Fruit fly (Drosophila melanogaster) whole organism, wandering third instar larva: Measurements from ENCODE around the gene CG32813.

Experiments used
- Abd-B ChIP-seq: fragments of >200 bp; optimal IDR thresholded peaks from 2 replicates; lab custom pipeline; 2017; ENCODE audit warnings: missing biosample characterization, missing genetic modification characterization
- CG32264 ChIP-seq: fragments of 200-800 bp; sonication (Bioruptor generic); optimal IDR thresholded peaks from 2 replicates; lab custom pipeline; 2016; ENCODE audit warnings: missing biosample characterization, missing genetic modification characterization
- CG9705 ChIP-seq: fragments of 200-800 bp; sonication (Bioruptor generic); optimal IDR thresholded peaks from 2 replicates; lab custom pipeline; 2018; ENCODE audit warnings: missing biosample characterization, mild to moderate bottlenecking, missing genetic modification characterization
- CrebA ChIP-seq: fragments of 200-800 bp; sonication (Bioruptor generic); optimal IDR thresholded peaks from 2 replicates; lab custom pipeline; 2016; ENCODE audit warnings: missing biosample characterization, mild to moderate bottlenecking, missing genetic modification characterization, borderline replicate concordance
- Dfd ChIP-seq: fragments of >200 bp; optimal IDR thresholded peaks from 2 replicates; lab custom pipeline; 2017; ENCODE audit warnings: missing biosample characterization, missing genetic modification characterization
- Dif ChIP-seq: fragments of 200-275, 200-300 bp; sonication (Bioruptor generic); optimal IDR thresholded peaks from 2 replicates; lab custom pipeline; 2018; ENCODE audit warnings: missing biosample characterization, missing genetic modification characterization; ENCODE audit not compliant: partially characterized antibody
- GATAd ChIP-seq: sonication (Bioruptor generic); optimal IDR thresholded peaks from 2 replicates; lab custom pipeline; 2016; ENCODE audit warnings: missing biosample characterization, missing genetic modification characterization
- HLH106 ChIP-seq: fragments of 200-800 bp; optimal IDR thresholded peaks from 3 replicates; lab custom pipeline; 2019; ENCODE audit warnings: missing biosample characterization, mild to moderate bottlenecking, missing genetic modification characterization, moderate library complexity
- Hnf4 ChIP-seq: fragments of 200-800 bp; sonication (Bioruptor generic); optimal IDR thresholded peaks from 2 replicates; lab custom pipeline; 2016; ENCODE audit warnings: missing biosample characterization, mild to moderate bottlenecking, missing genetic modification characterization
- Hr78 ChIP-seq: fragments of >200 bp; optimal IDR thresholded peaks from 2 replicates; lab custom pipeline; 2017; ENCODE audit warnings: missing biosample characterization, missing genetic modification characterization
- Hr83 ChIP-seq: fragments of 200-300 bp; sonication (Bioruptor generic); optimal IDR thresholded peaks from 2 replicates; lab custom pipeline; 2016; ENCODE audit warnings: missing biosample characterization, mild to moderate bottlenecking, missing genetic modification characterization, moderate library complexity; ENCODE audit not compliant: poor library complexity, severe bottlenecking
- Jra ChIP-seq: sonication (Bioruptor generic); optimal IDR thresholded peaks from 2 replicates; lab custom pipeline; 2016; ENCODE audit warnings: missing biosample characterization, missing genetic modification characterization
- Mio ChIP-seq: sonication (Bioruptor generic); optimal IDR thresholded peaks from 2 replicates; lab custom pipeline; 2016; ENCODE audit warnings: missing biosample characterization, missing genetic modification characterization
- Myc ChIP-seq: fragments of >200 bp; optimal IDR thresholded peaks from 2 replicates; lab custom pipeline; 2017
- N ChIP-seq: fragments of >200 bp; optimal IDR thresholded peaks from 2 replicates; lab custom pipeline; 2018; ENCODE audit warnings: missing biosample characterization, missing external identifiers, missing genetic modification characterization
- OdsH ChIP-seq: fragments of 200-800 bp; sonication (Bioruptor generic); optimal IDR thresholded peaks from 2 replicates; lab custom pipeline; 2016; ENCODE audit warnings: missing biosample characterization, mild to moderate bottlenecking, missing genetic modification characterization
- Rel ChIP-seq, 2 experiments: fragments of 200-800 bp; sonication (Bioruptor generic) in 1 of 2; optimal IDR thresholded peaks; 2 replicates in 1 of 2; 3 replicates in 1 of 2; lab custom pipeline; 2016 to 2019; ENCODE audit warnings: mild to moderate bottlenecking in 2 of 2, missing biosample characterization in 2 of 2, missing genetic modification characterization in 2 of 2, moderate library complexity in 1 of 2
- Sp1 ChIP-seq: fragments of 200-800 bp; sonication (Bioruptor generic); optimal IDR thresholded peaks from 3 replicates; lab custom pipeline; 2019; ENCODE audit warnings: missing biosample characterization, mild to moderate bottlenecking, missing genetic modification characterization, moderate library complexity
- Vsx2 ChIP-seq: fragments of 200-300, 225-300 bp; sonication (Bioruptor generic); optimal IDR thresholded peaks from 2 replicates; lab custom pipeline; 2018; ENCODE audit warnings: missing biosample characterization, missing genetic modification characterization; ENCODE audit not compliant: partially characterized antibody
- br ChIP-seq: fragments of 200-800 bp; sonication (Bioruptor generic); optimal IDR thresholded peaks from 2 replicates; lab custom pipeline; 2016; ENCODE audit warnings: missing biosample characterization, missing genetic modification characterization
- brk ChIP-seq: fragments of 200-800 bp; sonication (Bioruptor generic); optimal IDR thresholded peaks from 2 replicates; lab custom pipeline; 2016; ENCODE audit warnings: missing biosample characterization, mild to moderate bottlenecking, missing genetic modification characterization
- dl ChIP-seq, 2 experiments: fragments of 175-275, 200-275 bp in 1 of 2; fragments of 200-275 bp in 1 of 2; sonication (Bioruptor generic); optimal IDR thresholded peaks; lab custom pipeline; 2018; ENCODE audit warnings: mild to moderate bottlenecking in 2 of 2, missing biosample characterization in 2 of 2, missing genetic modification characterization in 2 of 2, moderate library complexity in 2 of 2; ENCODE audit not compliant: partially characterized antibody in 2 of 2, insufficient read depth in 1 of 2
- dmrt93B ChIP-seq: fragments of 200-800 bp; sonication (Bioruptor generic); optimal IDR thresholded peaks from 2 replicates; lab custom pipeline; 2018; ENCODE audit warnings: missing biosample characterization, mild to moderate bottlenecking, missing genetic modification characterization
- dsf ChIP-seq: sonication (Bioruptor generic); optimal IDR thresholded peaks from 2 replicates; lab custom pipeline; 2016; ENCODE audit warnings: missing biosample characterization, missing genetic modification characterization, borderline replicate concordance
- ey ChIP-seq: fragments of 200-800 bp; sonication (Bioruptor generic); optimal IDR thresholded peaks from 2 replicates; lab custom pipeline; 2016; ENCODE audit warnings: missing biosample characterization, missing genetic modification characterization
- foxo ChIP-seq, 2 experiments: fragments of 200-800 bp; sonication (Bioruptor generic); optimal IDR thresholded peaks; 2 replicates in 1 of 2; 3 replicates in 1 of 2; lab custom pipeline; 2016 to 2017; ENCODE audit warnings: missing biosample characterization in 2 of 2, missing genetic modification characterization in 2 of 2
- fru ChIP-seq: fragments of 200-800 bp; sonication (Bioruptor generic); optimal IDR thresholded peaks from 3 replicates; lab custom pipeline; 2016; ENCODE audit warnings: missing biosample characterization, mild to moderate bottlenecking, missing genetic modification characterization
- h ChIP-seq: fragments of 200-800 bp; sonication (Bioruptor generic); optimal IDR thresholded peaks from 3 replicates; lab custom pipeline; 2016; ENCODE audit warnings: missing biosample characterization, mild to moderate bottlenecking, missing genetic modification characterization
- jim ChIP-seq: fragments of 175-275, 200-325 bp; sonication (Bioruptor generic); optimal IDR thresholded peaks from 2 replicates; lab custom pipeline; 2016; ENCODE audit warnings: missing biosample characterization, mild to moderate bottlenecking, missing genetic modification characterization
- lola ChIP-seq: fragments of >200 bp; optimal IDR thresholded peaks from 2 replicates; lab custom pipeline; 2017; ENCODE audit warnings: missing biosample characterization, missing genetic modification characterization
- pan ChIP-seq: fragments of >200 bp; optimal IDR thresholded peaks from 2 replicates; lab custom pipeline; 2017
- psq ChIP-seq: fragments of 200-800 bp; sonication (Bioruptor generic); optimal IDR thresholded peaks from 3 replicates; lab custom pipeline; 2017; ENCODE audit warnings: missing biosample characterization, mild to moderate bottlenecking, missing genetic modification characterization, moderate library complexity
- rgr ChIP-seq: fragments of 200-800 bp; sonication (Bioruptor generic); optimal IDR thresholded peaks from 3 replicates; lab custom pipeline; 2016; ENCODE audit warnings: missing biosample characterization, mild to moderate bottlenecking, missing genetic modification characterization
- sage ChIP-seq: fragments of 200-800 bp; sonication (Bioruptor generic); optimal IDR thresholded peaks from 2 replicates; lab custom pipeline; 2016; ENCODE audit warnings: missing biosample characterization, mild to moderate bottlenecking, missing genetic modification characterization
- sv ChIP-seq: fragments of 200-800 bp; sonication (Bioruptor generic); optimal IDR thresholded peaks from 3 replicates; lab custom pipeline; 2016; ENCODE audit warnings: missing biosample characterization, missing genetic modification characterization
- tai ChIP-seq: sonication (Bioruptor generic); optimal IDR thresholded peaks from 2 replicates; lab custom pipeline; 2016; ENCODE audit warnings: missing biosample characterization, missing genetic modification characterization
- usp ChIP-seq: fragments of >200 bp; optimal IDR thresholded peaks from 2 replicates; lab custom pipeline; 2017; ENCODE audit warnings: missing biosample characterization, missing genetic modification characterization
- woc ChIP-seq: sonication (Bioruptor generic); optimal IDR thresholded peaks from 2 replicates; lab custom pipeline; 2016; ENCODE audit warnings: missing biosample characterization, mild to moderate bottlenecking, missing genetic modification characterization

CG32813 gene

DNA sequence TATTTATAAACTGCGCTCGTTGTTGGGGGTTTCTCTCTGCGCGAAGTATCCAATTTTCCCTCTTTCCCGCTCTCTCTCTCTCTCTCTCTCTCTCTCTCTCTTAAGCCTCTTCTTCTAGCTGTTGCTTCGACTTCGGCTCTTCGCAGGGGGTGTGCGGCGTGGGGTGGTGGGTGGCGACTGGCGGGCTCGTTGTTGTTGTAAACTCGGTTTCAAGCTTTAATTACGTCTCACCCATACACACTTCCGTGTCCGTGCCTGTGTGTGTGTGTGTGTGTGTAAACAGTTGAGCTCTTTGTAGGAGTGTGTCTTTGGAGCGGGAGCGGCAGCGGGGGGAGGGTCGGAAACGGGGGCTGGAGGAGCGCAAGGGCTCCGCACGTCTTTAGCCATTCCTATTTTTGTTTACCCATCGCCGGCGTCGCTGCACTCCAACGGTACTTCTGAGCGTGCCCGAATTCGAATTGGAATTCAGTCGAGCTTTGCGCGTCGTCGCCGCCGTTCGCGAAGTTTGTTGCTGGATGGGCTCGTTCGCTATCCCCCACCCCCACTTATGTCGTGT, 7.5 kb downstream of the CG32813 start:
- no peak for TF ChIP-seq h (GFP tag; lab: Kevin White, UChicago)
- peak in 1 of 2 experiments; percentile 25 for TF ChIP-seq dl (GFP tag; optimal IDR thresholded peaks at IDR 0.05; lab: Kevin White, UChicago; ENCODE audit: insufficient read depth in 1 of 2, partially characterized antibody in 2 of 2)
- no peak for TF ChIP-seq OdsH (GFP tag; lab: Kevin White, UChicago)
- TF ChIP-seq Hnf4 (GFP tag; lab: Kevin White, UChicago): no peak
- no peak for TF ChIP-seq foxo (GFP tag; optimal IDR thresholded peaks at IDR 0.05; lab: Kevin White, UChicago)
- TF ChIP-seq, all 38 proteins: peak for 1

DNA sequence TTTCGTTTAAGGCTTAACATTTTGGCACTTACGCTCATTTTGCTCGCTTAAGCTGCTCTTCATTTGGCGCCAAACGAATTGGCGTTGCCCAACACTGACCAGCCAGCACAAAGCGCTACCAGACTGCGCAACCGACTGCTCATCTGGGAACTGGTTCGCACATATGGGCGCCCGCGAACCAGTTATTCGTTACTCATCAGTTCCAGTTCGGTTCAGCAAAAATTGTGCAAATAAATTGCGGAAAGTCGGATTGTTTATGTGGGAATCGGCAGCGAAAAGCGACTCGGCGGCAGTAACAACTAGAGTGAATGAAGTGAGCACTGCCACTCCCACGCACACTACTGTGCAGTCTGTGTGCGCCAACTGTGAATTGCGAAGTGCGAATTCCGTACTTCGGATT, 12.2 kb downstream of the CG32813 start, which contains the start of gene Rilpl:
TSS of gene Rilpl (plus strand) at position 180 of the 400 bp plus-strand sequence.
- TF ChIP-seq Dfd (no peak), psq (GFP tag; lab: Kevin White, UChicago) (no peak), brk (GFP tag; lab: Kevin White, UChicago) (no peak), br (GFP tag; lab: Kevin White, UChicago) (peak; percentile 34), Hnf4 (GFP tag; lab: Kevin White, UChicago) (no peak), Mio (GFP tag; lab: Kevin White, UChicago) (no peak), CrebA (GFP tag; lab: Kevin White, UChicago) (no peak), Hr83 (no peak), sv (GFP tag; lab: Kevin White, UChicago) (no peak), CG32264 (GFP tag; lab: Kevin White, UChicago) (no peak), pan (no peak), tai (GFP tag; lab: Kevin White, UChicago) (no peak), Dif (no peak), Rel (GFP tag; optimal IDR thresholded peaks at IDR 0.05; lab: Kevin White, UChicago) (no peak), Rel (tag; optimal IDR thresholded peaks at IDR 0.05; lab: Kevin White, UChicago) (peak; percentile 48), usp (GFP tag; lab: Kevin White, UChicago) (no peak), sage (GFP tag; lab: Kevin White, UChicago) (no peak), Sp1 (GFP tag; lab: Kevin White, UChicago) (peak; percentile 25), rgr (peak; percentile 50), lola (GFP tag; lab: Kevin White, UChicago) (no peak), GATAd (GFP tag; lab: Kevin White, UChicago) (no peak), dsf (GFP tag; lab: Kevin White, UChicago) (no peak), fru (peak; percentile 22), Vsx2 (GFP tag; lab: Kevin White, UChicago) (no peak), CG9705 (no peak), Myc (lab: Kevin White, UChicago) (no peak), Hr78 (GFP tag; lab: Kevin White, UChicago) (no peak), N (GFP tag; lab: Kevin White, UChicago) (no peak), foxo (GFP tag; optimal IDR thresholded peaks at IDR 0.05; lab: Kevin White, UChicago) (peak in 1 of 2 experiments; percentile 47), jim (GFP tag; lab: Kevin White, UChicago) (no peak), Jra (GFP tag; lab: Kevin White, UChicago) (peak; percentile 80), Abd-B (GFP tag; lab: Kevin White, UChicago) (no peak), ey (GFP tag; lab: Kevin White, UChicago) (no peak), HLH106 (tag; lab: Kevin White, UChicago) (peak; percentile 15), dmrt93B (GFP tag; lab: Kevin White, UChicago) (no peak), dl (GFP tag; optimal IDR thresholded peaks at IDR 0.05; lab: Kevin White, UChicago; ENCODE audit: insufficient read depth in 1 of 2, partially characterized antibody in 2 of 2) (no peak), OdsH (GFP tag; lab: Kevin White, UChicago) (no peak), woc (GFP tag; lab: Kevin White, UChicago) (no peak), h (GFP tag; lab: Kevin White, UChicago) (peak; percentile 45)
